Fruit fly (Drosophila melanogaster) whole organism, prepupa: ENCODE results near the gene msi.

Experiments used
- Blimp-1 ChIP-seq: fragments of 200-800 bp; sonication (Bioruptor generic); optimal IDR thresholded peaks from 3 replicates; lab custom pipeline; 2017; ENCODE audit warnings: missing biosample characterization, missing genetic modification characterization, mild to moderate bottlenecking, moderate library complexity, missing genetic modification reagents
- CG10669 ChIP-seq: fragments of 200-800 bp; sonication (Bioruptor generic); optimal IDR thresholded peaks from 3 replicates; lab custom pipeline; 2018; ENCODE audit warnings: missing biosample characterization, mild to moderate bottlenecking, missing genetic modification characterization, moderate library complexity
- CG11294 ChIP-seq: fragments of 200-800 bp; sonication (Bioruptor generic); IDR thresholded peaks from 2 replicates; pipeline ENCODE4 v1.3.6; 2022; ENCODE audit warnings: missing biosample characterization, missing genetic modification characterization
- CG11762 ChIP-seq: fragments of 200-800 bp; sonication (Bioruptor generic); optimal IDR thresholded peaks from 3 replicates; lab custom pipeline; 2016; ENCODE audit warnings: missing biosample characterization, missing genetic modification characterization; ENCODE audit not compliant: insufficient read depth
- CG15336 ChIP-seq: fragments of 200-800 bp; sonication (Bioruptor generic); IDR thresholded peaks from 2 replicates; pipeline ENCODE4 v1.3.6; 2022; ENCODE audit warnings: missing biosample characterization, missing genetic modification characterization
- CG1621 ChIP-seq: fragments of 200-800 bp; sonication (Bioruptor generic); optimal IDR thresholded peaks from 3 replicates; lab custom pipeline; 2018; ENCODE audit warnings: missing biosample characterization, mild to moderate bottlenecking, missing genetic modification characterization
- CG16779 ChIP-seq: fragments of 200-800 bp; sonication (Bioruptor generic); optimal IDR thresholded peaks from 3 replicates; lab custom pipeline; 2017; ENCODE audit warnings: missing biosample characterization, mild to moderate bottlenecking, missing genetic modification characterization
- CG31627 ChIP-seq: fragments of 200-800 bp; sonication (Bioruptor generic); optimal IDR thresholded peaks from 3 replicates; lab custom pipeline; 2016; ENCODE audit warnings: missing biosample characterization, missing genetic modification characterization
- CG32006 ChIP-seq: fragments of 200-800 bp; sonication (Bioruptor generic); optimal IDR thresholded peaks from 3 replicates; lab custom pipeline; 2017; ENCODE audit warnings: missing biosample characterization, mild to moderate bottlenecking, missing genetic modification characterization
- CG34406 ChIP-seq: fragments of 200-800 bp; sonication (Bioruptor generic); optimal IDR thresholded peaks from 3 replicates; lab custom pipeline; 2016; ENCODE audit warnings: missing biosample characterization, missing genetic modification characterization
- CG3919 ChIP-seq: fragments of 200-800 bp; sonication (Bioruptor generic); optimal IDR thresholded peaks from 3 replicates; lab custom pipeline; 2016; ENCODE audit warnings: missing biosample characterization, missing genetic modification characterization
- CG4318 ChIP-seq: fragments of 200-800 bp; sonication (Bioruptor generic); optimal IDR thresholded peaks from 3 replicates; lab custom pipeline; 2017; ENCODE audit warnings: missing biosample characterization, mild to moderate bottlenecking, missing genetic modification characterization
- CG6163 ChIP-seq: fragments of 200-800 bp; sonication (Bioruptor generic); IDR thresholded peaks from 3 replicates; pipeline ENCODE4 v1.3.6; 2022; ENCODE audit warnings: missing biosample characterization, missing genetic modification characterization
- CG6276 ChIP-seq: fragments of 200-800 bp; sonication (Bioruptor generic); optimal IDR thresholded peaks from 2 replicates; lab custom pipeline; 2017; ENCODE audit warnings: missing biosample characterization, mild to moderate bottlenecking, missing genetic modification characterization
- CG6808 ChIP-seq: fragments of 200-800 bp; sonication (Bioruptor generic); optimal IDR thresholded peaks from 3 replicates; lab custom pipeline; 2017; ENCODE audit warnings: missing biosample characterization, missing genetic modification characterization, mild to moderate bottlenecking, moderate library complexity, missing genetic modification reagents
- CG6854 ChIP-seq: fragments of 200-800 bp; sonication (Bioruptor generic); optimal IDR thresholded peaks from 2 replicates; lab custom pipeline; 2017; ENCODE audit warnings: missing biosample characterization, mild to moderate bottlenecking, missing genetic modification characterization
- CG7368 ChIP-seq: fragments of 200-800 bp; sonication (Bioruptor generic); optimal IDR thresholded peaks from 3 replicates; lab custom pipeline; 2016; ENCODE audit warnings: missing biosample characterization, missing genetic modification characterization
- CG8119 ChIP-seq: fragments of 200-800 bp; sonication (Bioruptor generic); IDR thresholded peaks from 3 replicates; pipeline ENCODE4 v1.3.6; 2022; ENCODE audit warnings: missing biosample characterization, missing genetic modification characterization
- CG8319 ChIP-seq: fragments of 200-800 bp; sonication (Bioruptor generic); optimal IDR thresholded peaks from 3 replicates; lab custom pipeline; 2016; ENCODE audit warnings: missing biosample characterization, missing genetic modification characterization
- Eip93F ChIP-seq: fragments of 200-800 bp; sonication (Bioruptor generic); optimal IDR thresholded peaks from 2 replicates; lab custom pipeline; 2016; ENCODE audit warnings: missing biosample characterization, mild to moderate bottlenecking, missing genetic modification characterization
- Ets21C ChIP-seq: fragments of 200-800 bp; sonication (Bioruptor generic); optimal IDR thresholded peaks from 3 replicates; lab custom pipeline; 2016; ENCODE audit warnings: missing biosample characterization, missing genetic modification characterization
- Ets96B ChIP-seq: fragments of 200-800 bp; optimal IDR thresholded peaks from 2 replicates; lab custom pipeline; 2019; ENCODE audit warnings: missing biosample characterization, mild to moderate bottlenecking, missing genetic modification characterization, moderate library complexity
- Gug ChIP-seq: fragments of 200-800 bp; sonication (Bioruptor generic); IDR thresholded peaks from 2 replicates; pipeline ENCODE4 v1.3.6; 2022; ENCODE audit warnings: missing biosample characterization, missing genetic modification characterization
- Hr38 ChIP-seq: sonication (Bioruptor generic); optimal IDR thresholded peaks from 2 replicates; lab custom pipeline; 2016; ENCODE audit warnings: missing biosample characterization, missing genetic modification characterization
- Hr39 ChIP-seq: fragments of 200-800 bp; sonication (Bioruptor generic); optimal IDR thresholded peaks from 2 replicates; lab custom pipeline; 2016; ENCODE audit warnings: missing biosample characterization, missing genetic modification characterization
- Hr4 ChIP-seq: fragments of 200-800 bp; sonication (Bioruptor generic); optimal IDR thresholded peaks from 3 replicates; lab custom pipeline; 2016; ENCODE audit warnings: missing biosample characterization, missing genetic modification characterization
- Lpt ChIP-seq: fragments of 200-800 bp; sonication (Bioruptor generic); optimal IDR thresholded peaks from 3 replicates; lab custom pipeline; 2016; ENCODE audit warnings: missing biosample characterization, missing genetic modification characterization
- Met ChIP-seq: fragments of 200-800 bp; sonication (Bioruptor generic); optimal IDR thresholded peaks from 3 replicates; lab custom pipeline; 2016; ENCODE audit warnings: missing biosample characterization, missing genetic modification characterization
- OdsH ChIP-seq: fragments of 200-800 bp; sonication (Bioruptor generic); optimal IDR thresholded peaks from 3 replicates; lab custom pipeline; 2016; ENCODE audit warnings: missing biosample characterization, missing genetic modification characterization
- Smox ChIP-seq: fragments of 200-800 bp; sonication (Bioruptor generic); optimal IDR thresholded peaks from 3 replicates; lab custom pipeline; 2016; ENCODE audit warnings: missing biosample characterization, missing genetic modification characterization
- Sox14 ChIP-seq: fragments of 200-800 bp; sonication (Bioruptor generic); optimal IDR thresholded peaks from 3 replicates; lab custom pipeline; 2016; ENCODE audit warnings: missing biosample characterization, missing genetic modification characterization
- Sox15 ChIP-seq: fragments of 200-800 bp; sonication (Bioruptor generic); optimal IDR thresholded peaks from 3 replicates; lab custom pipeline; 2016; ENCODE audit warnings: missing biosample characterization, missing genetic modification characterization
- achi ChIP-seq: fragments of 200-800 bp; sonication (Bioruptor generic); optimal IDR thresholded peaks from 3 replicates; lab custom pipeline; 2016; ENCODE audit warnings: missing biosample characterization, missing genetic modification characterization
- dac ChIP-seq: fragments of 200-800 bp; sonication (Bioruptor generic); optimal IDR thresholded peaks from 2 replicates; lab custom pipeline; 2017; ENCODE audit warnings: missing biosample characterization, mild to moderate bottlenecking, missing genetic modification characterization
- fd59A ChIP-seq: fragments of 200-800 bp; sonication (Bioruptor generic); optimal IDR thresholded peaks from 2 replicates; lab custom pipeline; 2017; ENCODE audit warnings: missing biosample characterization, mild to moderate bottlenecking, missing genetic modification characterization, missing genetic modification reagents
- fd85E ChIP-seq: fragments of 200-800 bp; sonication (Bioruptor generic); optimal IDR thresholded peaks from 3 replicates; lab custom pipeline; 2016; ENCODE audit warnings: missing biosample characterization, missing genetic modification characterization
- fkh ChIP-seq: fragments of 200-800 bp; sonication (Bioruptor generic); optimal IDR thresholded peaks from 3 replicates; lab custom pipeline; 2017; ENCODE audit warnings: missing biosample characterization, mild to moderate bottlenecking, missing genetic modification characterization, moderate library complexity
- lz ChIP-seq: fragments of 200-800 bp; sonication (Bioruptor generic); optimal IDR thresholded peaks from 3 replicates; lab custom pipeline; 2016; ENCODE audit warnings: missing biosample characterization, missing genetic modification characterization
- net ChIP-seq: fragments of 200-800 bp; sonication (Bioruptor generic); optimal IDR thresholded peaks from 3 replicates; lab custom pipeline; 2016; ENCODE audit warnings: missing biosample characterization, missing genetic modification characterization
- salr ChIP-seq, 2 experiments: fragments of 200-800 bp; sonication (Bioruptor generic); optimal IDR thresholded peaks; 3 replicates each; lab custom pipeline; 2016 to 2018; ENCODE audit warnings: missing biosample characterization in 2 of 2, missing genetic modification characterization in 2 of 2, mild to moderate bottlenecking in 1 of 2
- spab ChIP-seq: fragments of 200-800 bp; sonication (Bioruptor generic); optimal IDR thresholded peaks from 2 replicates; lab custom pipeline; 2017; ENCODE audit warnings: missing biosample characterization, mild to moderate bottlenecking, missing genetic modification characterization, missing genetic modification reagents
- ss ChIP-seq, 2 experiments: fragments of 200-800 bp; sonication (Bioruptor generic); optimal IDR thresholded peaks; 2 replicates in 1 of 2; 3 replicates in 1 of 2; lab custom pipeline; 2017 to 2018; ENCODE audit warnings: mild to moderate bottlenecking in 2 of 2, missing biosample characterization in 2 of 2, missing genetic modification characterization in 2 of 2, moderate library complexity in 1 of 2
- svp ChIP-seq: fragments of 200-800 bp; sonication (Bioruptor generic); peaks from one replicate; lab custom pipeline; 2016; ENCODE audit warnings: missing biosample characterization, missing genetic modification characterization
- topi ChIP-seq: fragments of 200-800 bp; sonication (Bioruptor generic); optimal IDR thresholded peaks from 3 replicates; lab custom pipeline; 2016; ENCODE audit warnings: missing biosample characterization, missing genetic modification characterization

The msi gene

dm6 chr3R:25646882-25647518 is 131.1 kb downstream of the msi start (continued):
- peak; percentile 68 for TF ChIP-seq CG8119 (GFP tag; lab: Robert Waterston, UW)
- TF ChIP-seq CG11762: peak; percentile 74
- TF ChIP-seq Gug (GFP tag; lab: Robert Waterston, UW): peak; percentile 81
- TF ChIP-seq Lpt: peak; percentile 39
- peak; percentile 44 for TF ChIP-seq spab (GFP tag; lab: Kevin White, UChicago)
- peak; percentile 96 for TF ChIP-seq Hr39 (GFP tag; lab: Kevin White, UChicago)
- peak; percentile 78 for TF ChIP-seq CG10669 (GFP tag; lab: Kevin White, UChicago)
- TF ChIP-seq Met: peak; percentile 90
- peak; percentile 58 for TF ChIP-seq Hr38
- TF ChIP-seq CG6854 (GFP tag; lab: Kevin White, UChicago): peak; percentile 74
- no peak for TF ChIP-seq Eip93F (GFP tag; lab: Kevin White, UChicago)
- peak; percentile 73 for TF ChIP-seq CG34406
- TF ChIP-seq Hr4 (GFP tag; lab: Kevin White, UChicago): peak; percentile 89
- peak; percentile 90 for TF ChIP-seq Sox14 (GFP tag; lab: Kevin White, UChicago)
- peak; percentile 52 for TF ChIP-seq fkh
- TF ChIP-seq dac (GFP tag; lab: Kevin White, UChicago): peak; percentile 85
- TF ChIP-seq svp (GFP tag; lab: Kevin White, UChicago): peak; percentile 99
- TF ChIP-seq ss (GFP tag; optimal IDR thresholded peaks at IDR 0.05; lab: Kevin White, UChicago): peak; percentile 54 to 74
- peak; percentile 65 for TF ChIP-seq CG6808 (GFP tag; lab: Kevin White, UChicago)
- TF ChIP-seq CG32006 (GFP tag; lab: Kevin White, UChicago): peak; percentile 81
- TF ChIP-seq Ets21C: peak; percentile 89
- TF ChIP-seq salr (GFP tag; optimal IDR thresholded peaks at IDR 0.05; lab: Kevin White, UChicago): peak; percentile 58 to 76
- peak; percentile 68 for TF ChIP-seq fd59A
- peak; percentile 78 for TF ChIP-seq Ets96B
- peak; percentile 81 for TF ChIP-seq achi

dm6 chr3R:25647577-25648257 is 131.8 kb downstream of the msi start:
- no peak for TF ChIP-seq CG4318 (GFP tag; lab: Kevin White, UChicago)
- no peak for TF ChIP-seq CG11762
- TF ChIP-seq fd59A: peak; percentile 21
- TF ChIP-seq CG32006 (GFP tag; lab: Kevin White, UChicago): peak; percentile 46
- peak; percentile 22 for TF ChIP-seq CG7368 (GFP tag; lab: Kevin White, UChicago)
- no peak for TF ChIP-seq CG31627 (GFP tag; lab: Kevin White, UChicago)
- peak; percentile 43 for TF ChIP-seq Sox14 (GFP tag; lab: Kevin White, UChicago)
- TF ChIP-seq Lpt: peak; percentile 65
- no peak for TF ChIP-seq CG34406
- TF ChIP-seq Met: peak; percentile 43
- TF ChIP-seq CG15336 (GFP tag; lab: Robert Waterston, UW): peak; percentile 68
- TF ChIP-seq Smox (GFP tag; lab: Kevin White, UChicago): no peak
- peak; percentile 62 for TF ChIP-seq dac (GFP tag; lab: Kevin White, UChicago)
- TF ChIP-seq svp (GFP tag; lab: Kevin White, UChicago): peak; percentile 73
- TF ChIP-seq CG6276 (GFP tag; lab: Kevin White, UChicago): peak; percentile 80
- peak; percentile 83 for TF ChIP-seq CG6163 (GFP tag; lab: Robert Waterston, UW)
- no peak for TF ChIP-seq Hr38
- peak; percentile 83 for TF ChIP-seq CG1621
- peak; percentile 78 for TF ChIP-seq CG8119 (GFP tag; lab: Robert Waterston, UW)
- TF ChIP-seq Hr39 (GFP tag; lab: Kevin White, UChicago): peak; percentile 35
- 0 out of 2 replicates have a peak, but pooled peaks have one; percentile 13 for TF ChIP-seq CG11294 (GFP tag; lab: Robert Waterston, UW)
- peak; percentile 43 for TF ChIP-seq CG8319 (GFP tag; lab: Kevin White, UChicago)
- peak; percentile 46 for TF ChIP-seq lz
- TF ChIP-seq Gug (GFP tag; lab: Robert Waterston, UW): peak; percentile 46
- peak; percentile 44 for TF ChIP-seq CG6808 (GFP tag; lab: Kevin White, UChicago)
- no peak for TF ChIP-seq fd85E (GFP tag; lab: Kevin White, UChicago)
- TF ChIP-seq Sox15 (GFP tag; lab: Kevin White, UChicago): no peak
- TF ChIP-seq fkh: peak; percentile 72
- peak; percentile 19 for TF ChIP-seq CG16779
- peak; percentile 49 for TF ChIP-seq topi
- peak; percentile 26 for TF ChIP-seq OdsH (GFP tag; lab: Kevin White, UChicago)
- peak; percentile 45 for TF ChIP-seq net
- no peak for TF ChIP-seq Eip93F (GFP tag; lab: Kevin White, UChicago)
- peak; percentile 33 for TF ChIP-seq Hr4 (GFP tag; lab: Kevin White, UChicago)
- peak; percentile 39 for TF ChIP-seq CG3919 (GFP tag; lab: Kevin White, UChicago)
- TF ChIP-seq achi: peak; percentile 39
- TF ChIP-seq Blimp-1: no peak
- TF ChIP-seq ss (GFP tag; optimal IDR thresholded peaks at IDR 0.05; lab: Kevin White, UChicago): peak; percentile 65 to 84
